Fruit fly (Drosophila melanogaster) S2 (cell line): ENCODE results near the gene CG45060.

Experiments
- CG8478 ChIP-seq: fragments of >200 bp; optimal IDR thresholded peaks from 2 replicates; lab custom pipeline; 2018
- CTCF ChIP-seq, 2 experiments: fragments of >200 bp; optimal IDR thresholded peaks; 2 replicates each; lab custom pipeline; 2018

DNA sequence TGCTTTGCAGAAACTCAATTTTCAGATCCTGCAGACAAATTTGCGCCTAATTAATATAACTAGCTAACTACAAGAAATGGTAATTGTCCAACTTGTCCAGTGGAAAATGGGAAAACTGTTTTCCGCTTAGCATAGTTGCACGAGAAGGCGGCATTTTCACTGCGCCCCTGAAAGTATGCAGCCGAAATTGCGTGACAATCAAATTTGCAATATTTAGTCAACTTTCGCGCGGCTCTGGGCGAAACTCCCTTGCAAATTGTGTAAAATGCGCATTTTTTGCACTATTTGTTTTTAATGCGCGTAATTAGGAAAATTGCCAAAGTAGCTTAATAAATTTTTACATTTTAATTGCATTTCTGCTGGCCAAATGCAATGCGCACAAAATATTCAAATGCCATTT, 21.3 kb upstream of the CG45060 start:
- no peak for TF ChIP-seq CG8478 (lab: Kevin White, UChicago)
- TF ChIP-seq CTCF (optimal IDR thresholded peaks at IDR 0.05; lab: Kevin White, UChicago), result no peak
